Worm (Caenorhabditis elegans): ENCODE data around the gene nhr-60.
"Not testable (repeated sequence)": the region's sequence is repeated elsewhere in the genome, so short reads cannot be mapped to it uniquely, and the experiment has no call there.

Gene nhr-60

ce11 chrV:15811982-15812381 is 38.9 kb upstream of the nhr-60 start, which contains the start of gene nhr-282:
nhr-282 (plus strand) TSS chrV:15812282.
- not testable (repeated sequence) for TF ChIP-seq lin-35 (GFP tag; optimal IDR thresholded peaks at IDR 0.05); mep-1 (tag; optimal IDR thresholded peaks at IDR 0.05); sptf-1 (tag; optimal IDR thresholded peaks at IDR 0.05)

DNA sequence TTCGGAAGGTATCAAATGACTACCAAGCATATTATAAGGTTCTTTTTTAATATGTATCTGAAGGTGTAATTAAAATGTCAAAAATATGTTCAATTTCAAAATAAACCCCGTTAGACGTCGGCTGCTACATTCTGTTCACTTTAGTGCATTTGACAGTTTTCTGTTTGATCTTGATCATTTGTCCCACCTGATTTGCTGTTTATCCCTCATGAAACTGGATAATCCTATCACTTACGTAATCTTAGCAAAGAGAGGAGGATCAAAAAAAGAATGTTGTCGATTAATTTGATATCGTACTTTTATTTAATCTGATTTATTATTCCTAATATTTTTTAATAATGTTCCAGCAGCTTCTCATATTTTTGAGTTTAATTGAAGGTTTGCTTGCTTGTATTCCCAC is 37.4 kb upstream of the nhr-60 start, which contains the start of gene F54B8.1:
F54B8.1 (plus strand) TSS at position 301 of the 400 bp plus-strand sequence.
- TF ChIP-seq nhr-19 (GFP tag; conservative IDR thresholded peaks at IDR 0.05) (no peak), ceh-82 (tag; optimal IDR thresholded peaks at IDR 0.05) (no peak), sup-37 (GFP tag; optimal IDR thresholded peaks at IDR 0.05) (no peak), egl-27 (tag; optimal IDR thresholded peaks at IDR 0.05) (no peak), nhr-237 (tag; optimal IDR thresholded peaks at IDR 0.05) (no peak), hpl-2 (GFP tag; optimal IDR thresholded peaks at IDR 0.05) (no peak), unc-30 (tag; optimal IDR thresholded peaks at IDR 0.05) (no peak), rnt-1 (tag; optimal IDR thresholded peaks at IDR 0.05) (no peak), C04F5.9 (tag; optimal IDR thresholded peaks at IDR 0.05) (no peak), efl-3 (GFP tag; optimal IDR thresholded peaks at IDR 0.05) (no peak), elt-3 (tag; optimal IDR thresholded peaks at IDR 0.05) (no peak), fos-1 (tag; optimal IDR thresholded peaks at IDR 0.05) (no peak), zag-1 (tag; optimal IDR thresholded peaks at IDR 0.05) (no peak), lin-13 (GFP tag; optimal IDR thresholded peaks at IDR 0.05) (no peak), ceh-8 (GFP tag; optimal IDR thresholded peaks at IDR 0.05) (no peak), sptf-1 (tag; optimal IDR thresholded peaks at IDR 0.05) (no peak)

DNA sequence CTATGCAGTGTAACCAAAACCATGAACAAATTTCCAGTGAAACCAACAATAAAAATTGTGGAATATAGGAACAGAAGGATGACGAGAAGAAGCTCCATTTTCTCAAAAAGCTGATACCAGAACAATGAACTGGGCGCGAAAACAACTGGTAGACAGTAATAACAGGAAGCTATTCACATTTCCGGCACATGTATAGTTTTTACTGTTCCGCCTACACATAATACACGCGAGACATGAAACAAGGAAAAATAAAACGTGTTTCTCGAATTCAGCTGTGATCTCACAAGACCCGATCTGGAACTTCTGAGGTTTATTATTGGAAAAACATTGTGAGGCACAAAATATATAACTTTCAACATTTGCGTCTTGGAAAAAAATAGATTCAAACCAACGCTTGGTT is 36.5 kb upstream of the nhr-60 start, which contains the start of gene srsx-36:
srsx-36 (minus strand) TSS at position 101 of the 400 bp plus-strand sequence.
- TF ChIP-seq ceh-90 (tag; optimal IDR thresholded peaks at IDR 0.05): no peak

- not testable (repeated sequence) for TF ChIP-seq skn-1 (tag; optimal IDR thresholded peaks at IDR 0.05); ztf-4 (tag; optimal IDR thresholded peaks at IDR 0.05); lin-35 (GFP tag; optimal IDR thresholded peaks at IDR 0.05)
These were observed 34.4 kb upstream of the nhr-60 start, which contains the start of gene srsx-38 for ce11 chrV:15807420-15807819. srsx-38 (minus strand) TSS chrV:15807520.

- not testable (repeated sequence) for TF ChIP-seq mef-2 (tag; optimal IDR thresholded peaks at IDR 0.05); pag-3 (tag; optimal IDR thresholded peaks at IDR 0.05; ENCODE audit: borderline replicate concordance, insufficient read depth); alr-1 (tag; optimal IDR thresholded peaks at IDR 0.05; ENCODE audit: borderline replicate concordance)
These were observed 30.7 kb upstream of the nhr-60 start, which contains the start of gene T26E4.18 for ce11 chrV:15803748-15804147. T26E4.18 (minus strand) TSS chrV:15803848.

- TF ChIP-seq pax-3 (tag; optimal IDR thresholded peaks at IDR 0.05); zag-1 (tag; optimal IDR thresholded peaks at IDR 0.05); lir-3 (tag; optimal IDR thresholded peaks at IDR 0.05; ENCODE audit: poor library complexity): not testable (repeated sequence)
These were observed 30.0 kb upstream of the nhr-60 start, which contains the start of gene srd-27 for ce11 chrV:15803079-15803478. srd-27 (plus strand) TSS chrV:15803379.

DNA sequence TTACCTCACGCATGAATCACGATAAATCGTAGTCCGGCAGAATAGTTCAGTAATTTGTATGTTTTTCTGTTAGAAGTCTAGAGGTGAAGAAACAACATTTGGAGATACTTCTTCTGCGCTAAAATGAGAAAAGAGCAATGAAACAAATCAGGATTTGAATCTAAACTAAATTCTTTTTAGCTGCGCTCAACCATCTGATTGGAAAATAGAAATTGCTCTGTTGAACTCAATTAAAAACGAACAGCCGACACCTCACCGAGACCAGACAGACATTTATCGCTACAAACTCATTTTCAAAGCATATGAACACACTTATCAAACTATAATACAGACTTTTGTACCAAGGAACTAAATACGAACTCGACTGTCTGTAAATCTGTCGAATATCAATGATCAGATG is 29.6 kb upstream of the nhr-60 start, which contains the start of gene T26E4.9:
T26E4.9 (minus strand) TSS at position 101 of the 400 bp plus-strand sequence.
- TF ChIP-seq isw-1 (GFP tag; IDR thresholded peaks at IDR 0.05); sup-37 (GFP tag; optimal IDR thresholded peaks at IDR 0.05); lin-35 (GFP tag; optimal IDR thresholded peaks at IDR 0.05): not testable (repeated sequence)

Data from whole organism, L1 larva.